Fruit fly (Drosophila melanogaster) whole organism, adult: ENCODE data around the gene Ugt303B3.

ENCODE experiments used
- CG7045 ChIP-seq: fragments of 200-800 bp; sonication (Bioruptor generic); optimal IDR thresholded peaks from 2 replicates; lab custom pipeline; 2017; ENCODE audit warnings: missing biosample characterization, mild to moderate bottlenecking, missing genetic modification characterization
- CG7101 ChIP-seq: fragments of 200-800 bp; sonication (Bioruptor generic); optimal IDR thresholded peaks from 2 replicates; lab custom pipeline; 2018; ENCODE audit warnings: missing biosample characterization, mild to moderate bottlenecking, missing genetic modification characterization, moderate library complexity
- Clk ChIP-seq: fragments of 200-800 bp; sonication (Bioruptor generic); optimal IDR thresholded peaks from 2 replicates; lab custom pipeline; 2017; ENCODE audit warnings: missing biosample characterization, missing genetic modification characterization
- bab1 ChIP-seq: fragments of 200-800 bp; sonication (Bioruptor generic); optimal IDR thresholded peaks from 3 replicates; lab custom pipeline; 2019; ENCODE audit warnings: missing biosample characterization, mild to moderate bottlenecking, missing genetic modification characterization, moderate library complexity
- cic ChIP-seq: fragments of 200-800 bp; sonication (Bioruptor generic); optimal IDR thresholded peaks from 2 replicates; lab custom pipeline; 2017; ENCODE audit warnings: missing biosample characterization, mild to moderate bottlenecking, missing genetic modification characterization, moderate library complexity
- cnc ChIP-seq, 2 experiments: fragments of >200 bp; optimal IDR thresholded peaks; 2 replicates each; lab custom pipeline; 2017
- ovo ChIP-seq: fragments of 200-800 bp; sonication (Bioruptor generic); optimal IDR thresholded peaks from 2 replicates; lab custom pipeline; 2016; ENCODE audit warnings: missing biosample characterization, missing genetic modification characterization
- pad ChIP-seq: fragments of 200-800 bp; sonication (Bioruptor generic); optimal IDR thresholded peaks from 3 replicates; lab custom pipeline; 2017; ENCODE audit warnings: missing biosample characterization, missing genetic modification characterization, mild to moderate bottlenecking, moderate library complexity, missing genetic modification reagents
- tj ChIP-seq: fragments of 200-800 bp; sonication (Bioruptor generic); optimal IDR thresholded peaks from 3 replicates; lab custom pipeline; 2017; ENCODE audit warnings: missing biosample characterization, mild to moderate bottlenecking, missing genetic modification characterization, moderate library complexity

dm6 chr3R:23497241-23497640, 37.3 kb downstream of the Ugt303B3 start:
- TF ChIP-seq CG7101 (tag; lab: Kevin White, UChicago) (no peak), ovo (no peak), cnc (optimal IDR thresholded peaks at IDR 0.05; lab: Kevin White, UChicago) (no peak), cic (GFP tag; lab: Kevin White, UChicago) (no peak), tj (GFP tag; lab: Kevin White, UChicago) (no peak), pad (GFP tag; lab: Kevin White, UChicago) (no peak), CG7045 (GFP tag; lab: Kevin White, UChicago) (no peak), Clk (GFP tag; lab: Kevin White, UChicago) (no peak), bab1 (GFP tag; lab: Kevin White, UChicago) (no peak)
